Worm (Caenorhabditis elegans) whole organism, L4/young adult: ENCODE results near the gene F59D12.2.

Experiments used
- dao-5 ChIP-seq: sonication (generic microtip); optimal IDR thresholded peaks from 2 replicates; lab custom pipeline; 2016; ENCODE audit warnings: missing genotype, missing genetic modification characterization, moderate library complexity, missing compliant biosample characterization
- him-1 ChIP-seq: sonication (generic microtip); optimal IDR thresholded peaks from 2 replicates; lab custom pipeline; 2016; ENCODE audit warnings: missing genotype, missing genetic modification reagents, missing genetic modification characterization, missing compliant biosample characterization

DNA sequence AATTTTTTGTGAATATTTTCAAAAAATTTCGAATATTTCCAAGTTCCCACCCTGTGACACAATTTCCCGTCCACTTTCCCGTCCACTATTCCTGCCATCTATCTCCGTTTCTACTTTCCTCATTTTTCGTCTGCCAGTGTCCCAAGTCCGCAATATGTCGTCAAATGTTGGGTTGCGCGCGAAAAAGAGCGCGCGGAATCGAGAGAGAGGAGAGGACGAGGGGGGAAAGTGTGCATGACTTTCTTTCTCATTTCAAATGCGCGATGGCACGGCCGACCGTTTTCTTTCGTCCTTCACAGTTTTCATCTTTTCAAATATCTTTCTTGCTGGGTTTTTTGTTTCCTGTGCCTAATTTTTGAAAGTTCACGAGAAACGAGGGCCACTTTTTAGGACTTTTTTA lies 49.5 kb upstream of the F59D12.2 start:
- TF ChIP-seq dao-5 (tag; lab: Kevin White, UChicago) (no peak), him-1 (no peak)
